Fruit fly (Drosophila melanogaster): ENCODE results near the gene CG4459.
A peak's percentile ranks its signal among the peaks of the same experiment; 100 is the strongest.

- TF ChIP-seq EcR (GFP tag; optimal IDR thresholded peaks at IDR 0.05) (no peak), psq (optimal IDR thresholded peaks at IDR 0.05) (no peak), usp (GFP tag; optimal IDR thresholded peaks at IDR 0.05) (no peak), CG8478 (optimal IDR thresholded peaks at IDR 0.05) (no peak), pan (optimal IDR thresholded peaks at IDR 0.05) (no peak), Dll (optimal IDR thresholded peaks at IDR 0.05) (peak; percentile 82)
Measured at dm6 chr3R:19889603-19890187, 38.7 kb downstream of the CG4459 start.

All from whole organism.